Worm (Caenorhabditis elegans) whole organism, late embryonic: ENCODE measurements around the gene ZK596.2.
"Not testable (repeated sequence)": the region's sequence is repeated elsewhere in the genome, so short reads cannot be mapped to it uniquely, and the experiment has no call there.

Source experiments
- C08G9.2 ChIP-seq: sonication (generic microtip); optimal IDR thresholded peaks from 2 replicates; lab custom pipeline; 2016; ENCODE audit warnings: mild to moderate bottlenecking, missing genetic modification characterization, moderate library complexity, missing compliant biosample characterization
- F13H6.1 ChIP-seq: sonication (generic microtip); optimal IDR thresholded peaks from 2 replicates; lab custom pipeline; 2016; ENCODE audit warnings: missing genetic modification characterization, missing compliant biosample characterization
- K02D7.2 ChIP-seq: sonication (generic microtip); optimal IDR thresholded peaks from 2 replicates; lab custom pipeline; 2017; ENCODE audit warnings: mild to moderate bottlenecking, missing genetic modification characterization, missing compliant biosample characterization
- T23F11.4 ChIP-seq: fragments of 200-800 bp; sonication (Bioruptor generic); optimal IDR thresholded peaks from 2 replicates; lab custom pipeline; 2018; ENCODE audit warnings: mild to moderate bottlenecking, missing genetic modification characterization, missing compliant biosample characterization
- ahr-1 ChIP-seq: sonication (generic microtip); optimal IDR thresholded peaks from 2 replicates; lab custom pipeline; 2016; ENCODE audit warnings: missing genetic modification characterization, missing compliant biosample characterization
- ama-1 ChIP-seq: fragments of 150-350 bp; optimal IDR thresholded peaks from 2 replicates; lab custom pipeline; 2014
- ceh-14 ChIP-seq: sonication (generic microtip); optimal IDR thresholded peaks from 2 replicates; lab custom pipeline; 2016; ENCODE audit warnings: missing genotype, missing genetic modification characterization, missing compliant biosample characterization
- ceh-18 ChIP-seq: sonication (generic microtip); optimal IDR thresholded peaks from 2 replicates; lab custom pipeline; 2016; ENCODE audit warnings: missing genetic modification characterization, missing compliant biosample characterization
- ceh-19 ChIP-seq: fragments of 200-800 bp; sonication (Bioruptor generic); optimal IDR thresholded peaks from 2 replicates; lab custom pipeline; 2018; ENCODE audit warnings: mild to moderate bottlenecking, missing genetic modification characterization, missing compliant biosample characterization
- ceh-22 ChIP-seq: sonication (generic microtip); optimal IDR thresholded peaks from 2 replicates; lab custom pipeline; 2017; ENCODE audit warnings: missing biosample characterization, missing genetic modification characterization
- ceh-30 ChIP-seq: fragments of 150-350 bp; optimal IDR thresholded peaks from 2 replicates; lab custom pipeline; 2014; ENCODE audit warnings: missing biosample characterization, missing genetic modification characterization
- ceh-31 ChIP-seq: sonication (generic microtip); optimal IDR thresholded peaks from 2 replicates; lab custom pipeline; 2016; ENCODE audit warnings: missing genetic modification characterization, missing compliant biosample characterization
- ceh-34 ChIP-seq: sonication (generic microtip); optimal IDR thresholded peaks from 2 replicates; lab custom pipeline; 2016; ENCODE audit warnings: mild to moderate bottlenecking, missing genetic modification characterization, missing compliant biosample characterization
- ceh-45 ChIP-seq: fragments of 200-800 bp; sonication (Bioruptor generic); IDR thresholded peaks from 2 replicates; pipeline ENCODE4 v1.3.6; 2022; ENCODE audit warnings: missing genetic modification reagents, missing genetic modification characterization, missing compliant biosample characterization
- ceh-6 ChIP-seq: fragments of 200-800 bp; sonication (Bioruptor generic); optimal IDR thresholded peaks from 2 replicates; lab custom pipeline; 2018; ENCODE audit warnings: mild to moderate bottlenecking, missing genetic modification characterization, missing compliant biosample characterization
- che-1 ChIP-seq: sonication (generic microtip); optimal IDR thresholded peaks from 2 replicates; lab custom pipeline; 2016; ENCODE audit warnings: mild to moderate bottlenecking, missing genetic modification characterization, missing compliant biosample characterization
- elt-2 ChIP-seq: sonication (generic microtip); optimal IDR thresholded peaks from 2 replicates; lab custom pipeline; 2016; ENCODE audit warnings: missing genetic modification reagents, missing genetic modification characterization, missing compliant biosample characterization
- ets-4 ChIP-seq: sonication (generic microtip); optimal IDR thresholded peaks from 2 replicates; lab custom pipeline; 2016; ENCODE audit warnings: missing genetic modification characterization, missing compliant biosample characterization
- eyg-1 ChIP-seq: sonication (generic microtip); optimal IDR thresholded peaks from 2 replicates; lab custom pipeline; 2016; ENCODE audit warnings: missing genotype, missing genetic modification characterization, missing compliant biosample characterization
- fkh-6 ChIP-seq: sonication (generic microtip); optimal IDR thresholded peaks from 2 replicates; lab custom pipeline; 2016; ENCODE audit warnings: missing genetic modification characterization, missing compliant biosample characterization
- hlh-13 ChIP-seq: fragments of 200-800 bp; sonication (Bioruptor generic); optimal IDR thresholded peaks from 2 replicates; lab custom pipeline; 2018; ENCODE audit warnings: mild to moderate bottlenecking, missing genetic modification characterization, missing compliant biosample characterization
- hlh-30 ChIP-seq: sonication (generic microtip); optimal IDR thresholded peaks from 2 replicates; lab custom pipeline; 2017; ENCODE audit warnings: antibody characterized with exemption, missing genetic modification characterization, missing compliant biosample characterization; ENCODE audit not compliant: insufficient read depth
- hlh-8 ChIP-seq: sonication (generic microtip); optimal IDR thresholded peaks from 2 replicates; lab custom pipeline; 2016; ENCODE audit warnings: missing genotype, missing genetic modification characterization, missing compliant biosample characterization
- lim-6 ChIP-seq: sonication (generic microtip); optimal IDR thresholded peaks from 2 replicates; lab custom pipeline; 2016; ENCODE audit warnings: missing genetic modification characterization, missing compliant biosample characterization
- lin-11 ChIP-seq: fragments of 200-800 bp; sonication (Bioruptor generic); optimal IDR thresholded peaks from 2 replicates; lab custom pipeline; 2018; ENCODE audit warnings: mild to moderate bottlenecking, missing genetic modification characterization, missing compliant biosample characterization
- madf-2 ChIP-seq: sonication (generic microtip); optimal IDR thresholded peaks from 2 replicates; lab custom pipeline; 2017; ENCODE audit warnings: missing genetic modification characterization, missing compliant biosample characterization
- nhr-11 ChIP-seq: fragments of 150-350 bp; optimal IDR thresholded peaks from 2 replicates; lab custom pipeline; 2014; ENCODE audit warnings: missing biosample characterization, missing genetic modification characterization
- npax-4 ChIP-seq: sonication (generic microtip); optimal IDR thresholded peaks from 2 replicates; lab custom pipeline; 2016; ENCODE audit warnings: missing genetic modification characterization, missing compliant biosample characterization
- odd-2 ChIP-seq: sonication (generic microtip); optimal IDR thresholded peaks from 2 replicates; lab custom pipeline; 2017; ENCODE audit warnings: antibody characterized with exemption, mild to moderate bottlenecking, missing genetic modification characterization, missing compliant biosample characterization
- pat-9 ChIP-seq: fragments of 200-800 bp; sonication (Bioruptor generic); optimal IDR thresholded peaks from 2 replicates; lab custom pipeline; 2018; ENCODE audit warnings: mild to moderate bottlenecking, missing genetic modification characterization, moderate library complexity, missing compliant biosample characterization
- pax-1 ChIP-seq: fragments of 150-350 bp; optimal IDR thresholded peaks from 2 replicates; lab custom pipeline; 2014; ENCODE audit warnings: missing biosample characterization, missing genetic modification characterization
- pha-4 ChIP-seq: fragments of 150-350 bp; optimal IDR thresholded peaks from 2 replicates; lab custom pipeline; 2018; ENCODE audit warnings: missing biosample characterization, missing genetic modification reagents, missing genetic modification characterization
- pqm-1 ChIP-seq: sonication (generic microtip); optimal IDR thresholded peaks from 2 replicates; lab custom pipeline; 2016; ENCODE audit warnings: missing genetic modification characterization, missing compliant biosample characterization
- pros-1 ChIP-seq: fragments of 150-350 bp; optimal IDR thresholded peaks from 2 replicates; lab custom pipeline; 2014; ENCODE audit warnings: missing biosample characterization, missing genetic modification reagents, missing genetic modification characterization
- ref-2 ChIP-seq: sonication (generic microtip); optimal IDR thresholded peaks from 2 replicates; lab custom pipeline; 2016; ENCODE audit warnings: missing genetic modification characterization, missing compliant biosample characterization
- sdc-2 ChIP-seq: sonication (generic microtip); optimal IDR thresholded peaks from 2 replicates; lab custom pipeline; 2016; ENCODE audit warnings: missing genotype, missing genetic modification characterization, missing compliant biosample characterization
- sox-2 ChIP-seq: fragments of 200-800 bp; sonication (Bioruptor generic); IDR thresholded peaks from 2 replicates; pipeline ENCODE4 v1.3.6; 2022; ENCODE audit warnings: missing genetic modification reagents, missing genetic modification characterization, missing compliant biosample characterization
- sox-4 ChIP-seq: sonication (generic microtip); optimal IDR thresholded peaks from 2 replicates; lab custom pipeline; 2017; ENCODE audit warnings: mild to moderate bottlenecking, missing genetic modification characterization, inconsistent platforms, missing compliant biosample characterization
- syd-9 ChIP-seq: sonication (generic microtip); optimal IDR thresholded peaks from 2 replicates; lab custom pipeline; 2016; ENCODE audit warnings: mild to moderate bottlenecking, missing genetic modification characterization, moderate library complexity, missing compliant biosample characterization
- tbx-2 ChIP-seq: sonication (generic microtip); optimal IDR thresholded peaks from 2 replicates; lab custom pipeline; 2016; ENCODE audit warnings: missing genetic modification characterization, missing compliant biosample characterization
- unc-42 ChIP-seq: sonication (generic microtip); optimal IDR thresholded peaks from 2 replicates; lab custom pipeline; 2016; ENCODE audit warnings: missing genotype, missing genetic modification characterization, missing compliant biosample characterization
- unc-55 ChIP-seq: sonication (generic microtip); optimal IDR thresholded peaks from 2 replicates; lab custom pipeline; 2017; ENCODE audit warnings: missing biosample characterization, missing genetic modification reagents, missing genetic modification characterization
- unc-86 ChIP-seq: sonication (generic microtip); optimal IDR thresholded peaks from 2 replicates; lab custom pipeline; 2016; ENCODE audit warnings: missing genetic modification characterization, missing compliant biosample characterization
- zip-5 ChIP-seq: sonication (generic microtip); optimal IDR thresholded peaks from 2 replicates; lab custom pipeline; 2016; ENCODE audit warnings: missing genetic modification characterization, missing compliant biosample characterization
- ztf-16 ChIP-seq: sonication (generic microtip); optimal IDR thresholded peaks from 2 replicates; lab custom pipeline; 2017; ENCODE audit warnings: missing genetic modification characterization, missing compliant biosample characterization

The ZK596.2 gene

ce11 chrIV:10909206-10909605 is at the start of gene ZK596.2:
Gene ZK596.2, minus strand, starts transcription at chrIV:10909306.
- TF ChIP-seq K02D7.2 (tag; lab: Kevin White, UChicago) (no peak), ama-1 (lab: Kevin White, UChicago) (no peak)
- TF ChIP-seq, all 69 proteins: peak for 0

ce11 chrIV:10958230-10958588 is 49.1 kb upstream of the ZK596.2 start, which contains the start of gene sri-19:
Gene sri-19, plus strand, starts transcription at chrIV:10958372.
- TF ChIP-seq unc-42 (tag; lab: Kevin White, UChicago) (no peak), K02D7.2 (tag; lab: Kevin White, UChicago) (no peak), pat-9 (tag; lab: Kevin White, UChicago) (no peak), madf-2 (tag; lab: Kevin White, UChicago) (no peak), ceh-14 (tag; lab: Kevin White, UChicago) (no peak), ceh-22 (tag; lab: Kevin White, UChicago) (no peak), ceh-18 (no peak), ahr-1 (tag; lab: Kevin White, UChicago) (no peak), fkh-6 (tag; lab: Kevin White, UChicago) (no peak), T23F11.4 (GFP tag; lab: Kevin White, UChicago) (no peak), ceh-19 (no peak), odd-2 (tag; lab: Kevin White, UChicago) (no peak), unc-86 (tag; lab: Kevin White, UChicago) (no peak), pros-1 (tag; lab: Kevin White, UChicago) (no peak), sox-2 (GFP tag; lab: Robert Waterston, UW) (no peak), ceh-30 (tag; lab: Kevin White, UChicago) (no peak), pax-1 (tag; lab: Kevin White, UChicago) (no peak), F13H6.1 (tag; lab: Kevin White, UChicago) (no peak), eyg-1 (no peak)

DNA sequence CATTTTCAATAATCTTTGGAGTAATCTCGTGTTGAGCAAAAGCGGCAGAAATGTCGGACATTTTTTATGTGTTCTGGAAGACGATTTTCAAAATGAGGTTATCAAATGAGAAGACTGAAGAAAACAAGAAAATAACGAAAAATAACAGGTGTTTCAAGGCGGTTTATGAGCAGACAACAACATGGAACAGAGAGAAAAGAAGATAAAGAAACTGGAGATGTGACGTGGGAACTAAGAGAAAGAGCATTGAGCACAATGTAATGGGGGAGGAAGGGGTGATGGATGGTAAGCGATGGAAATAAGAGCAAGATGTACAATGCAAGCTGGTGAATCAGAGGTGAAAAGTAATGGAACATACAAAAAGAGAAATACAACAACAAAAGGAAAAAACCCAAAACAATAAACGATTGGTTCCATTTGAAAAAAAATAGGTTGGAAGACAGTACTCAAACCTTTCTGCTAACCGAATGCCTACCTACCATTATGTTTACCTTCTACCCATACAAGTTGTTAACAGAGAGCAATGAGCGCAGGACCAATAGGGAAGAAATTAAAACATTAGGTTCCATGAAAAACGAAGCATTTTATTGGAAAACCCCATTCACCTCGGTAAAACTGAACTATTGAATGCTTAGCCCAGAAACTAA is 48.6 kb upstream of the ZK596.2 start, which contains the start of gene Y69E1A.5:
Gene Y69E1A.5 (minus strand): TSS at position 73 of the 647 bp plus-strand sequence.
- TF ChIP-seq unc-55 (GFP tag; lab: Kevin White, UChicago) (peak; percentile 14), C08G9.2 (no peak), eyg-1 (no peak), syd-9 (tag; lab: Kevin White, UChicago) (no peak), tbx-2 (tag; lab: Kevin White, UChicago) (peak; percentile 22), sdc-2 (no peak), zip-5 (tag; lab: Kevin White, UChicago) (no peak), pat-9 (tag; lab: Kevin White, UChicago) (no peak), hlh-30 (no peak), sox-4 (no peak), ceh-6 (GFP tag; lab: Kevin White, UChicago) (no peak), nhr-11 (no peak), ceh-18 (no peak)
- TF ChIP-seq, all 69 proteins: peak for 2

- TF ChIP-seq pha-4 (tag; lab: Kevin White, UChicago); lim-6 (tag; lab: Kevin White, UChicago); lin-11: not testable (repeated sequence)
These were observed 45.8 kb upstream of the ZK596.2 start, which contains the start of gene Y69E1A.4 for ce11 chrIV:10954955-10955354. Gene Y69E1A.4, plus strand, starts transcription at chrIV:10955255.

- TF ChIP-seq fkh-6 (tag; lab: Kevin White, UChicago), result no peak
- no peak for TF ChIP-seq ets-4 (tag; lab: Kevin White, UChicago)
- TF ChIP-seq ceh-45, result no peak
- no peak for TF ChIP-seq ceh-31
- TF ChIP-seq ztf-16 (tag; lab: Kevin White, UChicago), result no peak
- TF ChIP-seq hlh-30, result no peak
- no peak for TF ChIP-seq hlh-8 (tag; lab: Kevin White, UChicago)
- TF ChIP-seq sdc-2, result no peak
- TF ChIP-seq ceh-34 (tag; lab: Kevin White, UChicago), result no peak
- TF ChIP-seq unc-86 (tag; lab: Kevin White, UChicago), result no peak
- TF ChIP-seq che-1 (tag; lab: Kevin White, UChicago), result no peak
- TF ChIP-seq ceh-6 (GFP tag; lab: Kevin White, UChicago), result no peak
- no peak for TF ChIP-seq hlh-13 (GFP tag; lab: Kevin White, UChicago)
- no peak for TF ChIP-seq T23F11.4 (GFP tag; lab: Kevin White, UChicago)
- TF ChIP-seq pqm-1 (tag; lab: Kevin White, UChicago), result no peak
- TF ChIP-seq elt-2 (tag; lab: Kevin White, UChicago), result no peak
- TF ChIP-seq ref-2 (tag; lab: Kevin White, UChicago), result no peak
- no peak for TF ChIP-seq npax-4
- TF ChIP-seq zip-5 (tag; lab: Kevin White, UChicago), result no peak
These were observed 42.9 kb upstream of the ZK596.2 start, which contains the start of gene Y69E1A.3 for ce11 chrIV:10951997-10952396. Gene Y69E1A.3, plus strand, starts transcription at chrIV:10952297.
